Worm (Caenorhabditis elegans) whole organism, early embryonic: ENCODE measurements around the gene npp-26.

Source experiments
- B0310.2 ChIP-seq: sonication (generic microtip); optimal IDR thresholded peaks from 2 replicates; lab custom pipeline; 2016; ENCODE audit warnings: mild to moderate bottlenecking, missing genetic modification characterization, missing compliant biosample characterization
- F13C5.2 ChIP-seq: sonication (generic microtip); optimal IDR thresholded peaks from 2 replicates; lab custom pipeline; 2017; ENCODE audit warnings: mild to moderate bottlenecking, missing genetic modification characterization, inconsistent platforms, missing compliant biosample characterization
- ama-1 ChIP-seq: fragments of 150-350 bp; optimal IDR thresholded peaks from 2 replicates; lab custom pipeline; 2014
- ceh-13 ChIP-seq: fragments of 200-800 bp; sonication (Bioruptor generic); optimal IDR thresholded peaks from 2 replicates; lab custom pipeline; 2018; ENCODE audit warnings: mild to moderate bottlenecking, missing genetic modification characterization, missing compliant biosample characterization
- ceh-36 ChIP-seq: sonication (generic microtip); optimal IDR thresholded peaks from 2 replicates; lab custom pipeline; 2016; ENCODE audit warnings: missing genetic modification characterization, inconsistent platforms, missing compliant biosample characterization
- hnd-1 ChIP-seq: sonication (generic microtip); optimal IDR thresholded peaks from 2 replicates; lab custom pipeline; 2016; ENCODE audit warnings: missing genetic modification characterization, missing compliant biosample characterization
- sea-1 ChIP-seq: fragments of 200-800 bp; sonication (Bioruptor generic); conservative IDR thresholded peaks from 2 replicates; pipeline ENCODE4 v1.3.6; 2022; ENCODE audit warnings: missing genetic modification characterization, missing compliant biosample characterization
- tbx-37 ChIP-seq: fragments of 200-800 bp; sonication (Bioruptor generic); conservative IDR thresholded peaks from 2 replicates; pipeline ENCODE4 v1.3.6; 2022; ENCODE audit warnings: missing genetic modification reagents, missing genetic modification characterization, missing compliant biosample characterization
- tra-4 ChIP-seq: sonication (generic microtip); optimal IDR thresholded peaks from 2 replicates; lab custom pipeline; 2017; ENCODE audit warnings: missing genetic modification characterization, missing compliant biosample characterization

DNA sequence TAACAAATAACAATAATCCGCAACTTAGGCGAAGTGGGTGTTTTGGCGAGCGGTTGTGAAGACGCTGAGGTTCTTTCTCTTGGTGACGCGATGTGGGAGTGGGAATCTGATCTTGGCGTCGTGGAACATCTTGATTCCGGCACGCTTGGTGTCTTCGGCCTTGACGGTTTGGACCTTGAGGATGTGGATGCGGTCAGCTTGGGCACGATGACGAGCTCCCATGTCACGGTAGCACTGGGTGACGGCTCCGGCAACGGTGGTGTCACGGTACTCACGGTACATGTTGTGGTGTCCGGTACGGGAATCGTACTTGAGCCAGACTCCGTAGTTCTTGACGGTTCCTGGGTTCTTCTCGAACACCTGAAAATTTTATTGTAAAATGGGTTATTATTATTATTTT lies 15.4 kb upstream of the npp-26 start:
- no peak for TF ChIP-seq ama-1 (lab: Kevin White, UChicago)
- no peak for TF ChIP-seq F13C5.2 (tag; lab: Kevin White, UChicago)
- no peak for TF ChIP-seq tbx-37 (GFP tag; lab: Robert Waterston, UW)
- TF ChIP-seq sea-1 (GFP tag; lab: Robert Waterston, UW): no peak
- TF ChIP-seq ceh-13: no peak
- TF ChIP-seq ceh-36 (tag; lab: Kevin White, UChicago): no peak
- TF ChIP-seq hnd-1 (tag; lab: Kevin White, UChicago): no peak
- TF ChIP-seq B0310.2: no peak
- no peak for TF ChIP-seq tra-4 (tag; lab: Kevin White, UChicago)
